Worm (Caenorhabditis elegans): Measurements from ENCODE around the gene K08H10.10.
A peak's percentile ranks its signal among the peaks of the same experiment; 100 is the strongest.

ce11 chrV:10036275-10036674 lies 35.4 kb downstream of the K08H10.10 start, which contains the start of gene T06E8.2:
- TF ChIP-seq tbx-2 (tag; optimal IDR thresholded peaks at IDR 0.05) (peak; percentile 11), npax-4 (tag; optimal IDR thresholded peaks at IDR 0.05) (no peak), ceh-22 (tag; optimal IDR thresholded peaks at IDR 0.05) (no peak), elt-2 (tag; optimal IDR thresholded peaks at IDR 0.05) (no peak), sox-2 (GFP tag; IDR thresholded peaks at IDR 0.05) (no peak)

All from whole organism, late embryonic.